Worm (Caenorhabditis elegans): ENCODE measurements around the gene figl-1.

DNA sequence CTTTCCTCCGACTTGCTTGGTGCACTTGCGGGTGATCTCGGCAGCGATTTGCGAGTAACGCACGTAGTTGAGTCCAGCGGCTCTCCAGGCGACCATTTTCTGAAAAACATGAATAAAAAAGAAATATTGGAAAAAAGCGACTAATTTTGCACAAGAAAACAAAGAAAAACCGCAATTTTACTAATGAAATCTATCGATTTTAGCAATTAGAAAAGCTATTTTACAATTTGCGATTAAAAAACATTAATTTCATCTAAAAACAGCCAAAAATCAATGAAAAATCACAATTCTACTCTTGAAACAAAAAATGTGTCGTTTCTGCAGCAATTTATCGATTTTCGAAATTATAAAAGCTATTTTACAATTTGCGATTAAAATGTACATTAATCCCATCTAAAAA, 526 bp upstream of the figl-1 start, which contains the start of gene hpo-18:
- TF ChIP-seq D1046.2 (GFP tag; IDR thresholded peaks at IDR 0.05) (no peak), snpc-4 (tag; optimal IDR thresholded peaks at IDR 0.05) (no peak), nhr-237 (tag; optimal IDR thresholded peaks at IDR 0.05) (no peak), ama-1 (optimal IDR thresholded peaks at IDR 0.05) (no peak), fos-1 (tag; optimal IDR thresholded peaks at IDR 0.05) (no peak), arid-1 (GFP tag; conservative IDR thresholded peaks at IDR 0.05) (no peak), unc-62 (GFP tag; optimal IDR thresholded peaks at IDR 0.05 in 1 of 2) (no peak), unc-62 (tag; optimal IDR thresholded peaks at IDR 0.05) (no peak), unc-130 (GFP tag; optimal IDR thresholded peaks at IDR 0.05) (no peak), fkh-10 (GFP tag; optimal IDR thresholded peaks at IDR 0.05) (no peak), pha-4 (GFP tag; IDR thresholded peaks at IDR 0.05) (no peak), pha-4 (tag; optimal IDR thresholded peaks at IDR 0.05) (no peak), mep-1 (tag; optimal IDR thresholded peaks at IDR 0.05) (no peak), F49E8.2 (tag; optimal IDR thresholded peaks at IDR 0.05; ENCODE audit: borderline replicate concordance) (no peak), aha-1 (tag) (peak; percentile 67)
